Worm (Caenorhabditis elegans): ENCODE measurements around the gene chmp-7.
A peak's percentile ranks its signal among the peaks of the same experiment; 100 is the strongest.

Gene chmp-7

DNA sequence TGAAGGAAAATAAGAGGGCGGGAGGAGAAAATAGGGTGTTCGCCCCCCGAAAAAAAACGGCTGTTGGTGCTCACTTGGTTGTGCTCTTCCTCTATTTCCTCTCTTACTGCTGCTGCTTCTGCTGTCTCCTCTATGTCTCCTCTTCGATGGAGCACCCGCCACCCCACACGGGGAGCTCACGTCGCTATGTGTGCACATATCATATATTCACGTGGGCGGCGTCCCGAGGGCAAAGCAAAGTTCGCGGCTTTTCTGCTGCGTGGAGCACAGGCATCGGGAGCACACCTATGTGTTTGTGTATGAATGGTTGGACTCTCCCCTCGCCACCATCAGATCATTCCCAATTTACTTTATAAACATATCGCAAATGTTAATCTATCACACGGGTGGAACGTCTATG is 41.4 kb upstream of the chmp-7 start (continued):
- TF ChIP-seq Y105C5A.15 (GFP tag; IDR thresholded peaks at IDR 0.05) (no peak), lin-29 (GFP tag; IDR thresholded peaks at IDR 0.05) (no peak), vab-7 (GFP tag; IDR thresholded peaks at IDR 0.05) (no peak), hlh-11 (tag; optimal IDR thresholded peaks at IDR 0.05) (peak; percentile 63), F44E2.7 (GFP tag; IDR thresholded peaks at IDR 0.05) (no peak), F10B5.3 (tag; optimal IDR thresholded peaks at IDR 0.05) (no peak), nhr-25 (tag; optimal IDR thresholded peaks at IDR 0.05; ENCODE audit: borderline replicate concordance, insufficient read depth) (no peak), unc-130 (GFP tag; optimal IDR thresholded peaks at IDR 0.05) (no peak), skn-1 (tag; optimal IDR thresholded peaks at IDR 0.05) (no peak), nhr-11 (tag; optimal IDR thresholded peaks at IDR 0.05) (peak; percentile 5)

DNA sequence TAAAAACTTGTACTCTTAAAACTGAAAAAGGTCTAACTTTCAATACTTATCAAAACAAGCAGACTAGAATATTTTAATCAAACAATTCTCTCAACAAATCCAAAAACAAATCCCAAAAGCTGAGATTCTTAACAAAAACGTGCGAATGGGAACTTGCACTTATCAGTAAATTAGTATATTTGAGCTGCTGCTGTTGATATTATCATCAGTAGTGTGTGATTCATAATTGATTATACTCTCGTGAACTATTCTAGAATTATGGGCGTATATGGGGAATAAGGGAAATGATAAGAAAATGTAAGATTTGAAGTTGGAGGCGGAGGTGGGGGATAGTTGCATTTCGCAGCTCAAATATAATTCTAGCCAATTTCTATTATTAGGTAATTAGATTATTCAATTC is 40.6 kb upstream of the chmp-7 start:
- TF ChIP-seq zip-11 (GFP tag; IDR thresholded peaks at IDR 0.05) (no peak), arid-1 (GFP tag; conservative IDR thresholded peaks at IDR 0.05) (no peak), attf-4 (tag; optimal IDR thresholded peaks at IDR 0.05) (no peak), fkh-10 (GFP tag; optimal IDR thresholded peaks at IDR 0.05) (no peak), mxl-2 (GFP tag; conservative IDR thresholded peaks at IDR 0.05) (no peak), snpc-4 (tag; optimal IDR thresholded peaks at IDR 0.05) (no peak), mes-2 (tag; optimal IDR thresholded peaks at IDR 0.05; ENCODE audit: poor library complexity, severe bottlenecking) (no peak), nhr-41 (GFP tag; IDR thresholded peaks at IDR 0.05) (no peak), ceh-62 (tag; optimal IDR thresholded peaks at IDR 0.05) (no peak)

DNA sequence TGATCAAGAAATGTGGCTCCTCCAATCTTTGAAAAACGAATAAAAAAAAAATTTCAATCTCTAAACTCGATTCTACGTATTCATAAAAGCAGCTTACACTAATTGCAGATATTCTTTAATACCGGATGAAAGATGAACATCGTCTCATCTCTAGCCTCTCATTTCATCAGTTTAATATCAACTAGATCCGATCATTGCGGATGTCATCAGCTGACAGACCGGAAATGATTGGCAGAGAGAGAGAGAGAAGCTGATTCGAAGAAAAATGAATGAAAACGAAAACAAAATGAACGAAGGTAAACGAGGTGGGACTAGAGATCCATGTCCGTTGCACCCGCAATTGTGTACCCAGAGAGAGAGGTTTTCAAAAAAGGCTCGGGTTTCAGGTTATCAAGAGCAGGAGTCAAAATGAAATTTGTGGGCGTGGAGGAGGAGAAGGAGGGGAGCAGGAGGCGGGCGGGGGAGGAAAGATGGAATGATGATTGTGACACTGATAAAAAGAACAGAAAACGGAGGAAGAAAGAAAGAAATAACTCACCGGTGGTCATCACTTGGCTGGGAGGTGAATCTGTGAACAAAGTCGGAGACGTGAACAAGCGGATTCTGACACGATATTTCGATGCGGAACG is 39.8 kb upstream of the chmp-7 start:
- TF ChIP-seq aha-1 (tag): peak; percentile 59
- TF ChIP-seq pqm-1 (tag; optimal IDR thresholded peaks at IDR 0.05): peak; percentile 10
- no peak for TF ChIP-seq mxl-2 (GFP tag; conservative IDR thresholded peaks at IDR 0.05)
- peak; percentile 12 for TF ChIP-seq hlh-30 (tag; optimal IDR thresholded peaks at IDR 0.05; ENCODE audit: insufficient read depth)
- 0 out of 2 replicates have a peak, but pooled peaks have one; percentile 20 for TF ChIP-seq dmd-6 (GFP tag; IDR thresholded peaks at IDR 0.05)

DNA sequence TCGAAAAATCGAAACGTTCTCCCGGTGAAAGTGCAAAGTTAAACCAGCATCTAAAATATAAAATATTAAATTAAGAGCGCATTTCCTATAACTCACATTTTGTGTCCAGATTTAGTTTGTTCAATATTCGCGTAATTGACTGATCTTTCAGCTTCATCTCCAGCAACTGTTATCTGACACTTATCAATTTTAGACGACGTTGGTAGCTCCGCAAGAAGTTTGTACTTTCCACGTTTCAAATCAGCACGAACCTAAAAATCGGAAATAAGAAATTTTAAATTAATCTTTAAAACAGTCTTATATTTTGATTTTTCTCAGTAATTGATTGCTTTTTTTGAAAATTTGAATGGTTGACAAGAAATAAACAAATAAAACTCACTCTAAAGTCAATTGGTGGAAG is 37.1 kb upstream of the chmp-7 start:
- TF ChIP-seq lin-39 (tag; optimal IDR thresholded peaks at IDR 0.05) (no peak), unc-62 (GFP tag; optimal IDR thresholded peaks at IDR 0.05 in 1 of 2) (peak in 1 of 2 experiments; percentile 91), unc-62 (tag; optimal IDR thresholded peaks at IDR 0.05) (no peak)

DNA sequence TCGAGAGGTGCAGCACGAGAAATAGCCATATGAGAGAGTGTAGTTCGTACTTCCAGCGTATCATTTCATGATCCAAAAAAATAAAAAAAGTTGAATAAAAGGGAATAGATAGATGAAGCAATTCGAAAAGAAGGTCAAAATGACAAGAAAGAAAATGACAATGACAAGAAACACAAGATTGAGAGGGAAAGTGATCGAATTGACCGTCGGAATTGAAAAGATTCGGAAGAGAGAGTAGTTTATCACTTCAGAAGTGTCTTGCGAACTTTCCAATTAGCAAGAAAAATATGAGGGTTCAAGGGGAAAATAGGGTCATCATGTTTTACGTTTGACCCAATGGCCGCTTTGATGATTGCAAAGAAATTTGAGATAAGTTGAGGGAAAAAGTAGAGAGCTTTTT is 35.1 kb upstream of the chmp-7 start, which contains the start of gene dep-1:
TSS of gene dep-1 (minus strand) at position 95 of the 400 bp plus-strand sequence.
- TF ChIP-seq dmd-8 (GFP tag; IDR thresholded peaks at IDR 0.05) (no peak), skn-1 (tag; optimal IDR thresholded peaks at IDR 0.05) (no peak), dmd-9 (GFP tag; IDR thresholded peaks at IDR 0.05) (no peak), mxl-2 (GFP tag; conservative IDR thresholded peaks at IDR 0.05) (no peak), nhr-6 (tag; optimal IDR thresholded peaks at IDR 0.05) (no peak), nhr-111 (GFP tag; optimal IDR thresholded peaks at IDR 0.05) (no peak), unc-130 (GFP tag; optimal IDR thresholded peaks at IDR 0.05) (no peak), saeg-2 (GFP tag; IDR thresholded peaks at IDR 0.05) (no peak), spr-1 (tag; optimal IDR thresholded peaks at IDR 0.05) (no peak), F49E8.2 (tag; optimal IDR thresholded peaks at IDR 0.05; ENCODE audit: borderline replicate concordance) (no peak), Y48G9A.11 (GFP tag; IDR thresholded peaks at IDR 0.05) (no peak), ztf-11 (tag; optimal IDR thresholded peaks at IDR 0.05) (no peak), F10B5.3 (tag; optimal IDR thresholded peaks at IDR 0.05) (no peak), Y75B8A.6 (GFP tag; IDR thresholded peaks at IDR 0.05) (no peak), ceh-28 (tag; optimal IDR thresholded peaks at IDR 0.05) (no peak), daf-19 (GFP tag; conservative IDR thresholded peaks at IDR 0.05) (no peak), zfp-2 (tag; optimal IDR thresholded peaks at IDR 0.05) (no peak), pqm-1 (tag; optimal IDR thresholded peaks at IDR 0.05) (no peak), mep-1 (tag; optimal IDR thresholded peaks at IDR 0.05) (no peak)

All from whole organism, L4 larva.